Fruit fly (Drosophila melanogaster) whole organism, embryonic: ENCODE results near the gene CG2182.

Experiments used
- Abd-B ChIP-seq: fragments of 200-800 bp; sonication (Bioruptor generic); optimal IDR thresholded peaks from 2 replicates; lab custom pipeline; 2018; ENCODE audit warnings: missing biosample characterization, mild to moderate bottlenecking, missing genetic modification characterization, moderate library complexity
- BEAF-32 ChIP-seq: fragments of 200-800 bp; sonication (Bioruptor generic); optimal IDR thresholded peaks from 3 replicates; lab custom pipeline; 2017; ENCODE audit warnings: missing biosample characterization, missing genetic modification characterization, mild to moderate bottlenecking, moderate library complexity, missing genetic modification reagents
- Blimp-1 ChIP-seq: fragments of 200-800 bp; sonication (Bioruptor generic); optimal IDR thresholded peaks from 3 replicates; lab custom pipeline; 2018; ENCODE audit warnings: missing biosample characterization, missing genetic modification characterization, mild to moderate bottlenecking, moderate library complexity, missing genetic modification reagents
- CG10147 ChIP-seq: fragments of 200-800 bp; sonication (Bioruptor generic); optimal IDR thresholded peaks from 2 replicates; lab custom pipeline; 2019; ENCODE audit warnings: missing biosample characterization, mild to moderate bottlenecking, missing genetic modification characterization, moderate library complexity
- CG10431 ChIP-seq: fragments of 200-800 bp; sonication (Bioruptor generic); optimal IDR thresholded peaks from 3 replicates; lab custom pipeline; 2018; ENCODE audit warnings: missing biosample characterization, mild to moderate bottlenecking, missing genetic modification characterization
- CG12155 ChIP-seq: fragments of 200-800 bp; sonication (Bioruptor generic); optimal IDR thresholded peaks from 3 replicates; lab custom pipeline; 2016; ENCODE audit warnings: missing biosample characterization, missing genetic modification characterization
- CG12391 ChIP-seq: fragments of 200-800 bp; sonication (Bioruptor generic); optimal IDR thresholded peaks from 3 replicates; lab custom pipeline; 2018; ENCODE audit warnings: missing biosample characterization, mild to moderate bottlenecking, missing genetic modification characterization, moderate library complexity
- CG1602 ChIP-seq: fragments of 200-800 bp; sonication (Bioruptor generic); optimal IDR thresholded peaks from 3 replicates; lab custom pipeline; 2016; ENCODE audit warnings: missing biosample characterization, missing genetic modification characterization
- CG17568 ChIP-seq: fragments of 200-800 bp; sonication (Bioruptor generic); optimal IDR thresholded peaks from 2 replicates; lab custom pipeline; 2018; ENCODE audit warnings: missing biosample characterization, mild to moderate bottlenecking, missing genetic modification characterization, moderate library complexity
- CG2199 ChIP-seq: fragments of 200-800 bp; sonication (Bioruptor generic); IDR thresholded peaks from 3 replicates; pipeline ENCODE4 v1.3.6; 2022; ENCODE audit warnings: missing biosample characterization, missing genetic modification characterization
- CG3995 ChIP-seq: fragments of 200-800 bp; sonication (Bioruptor generic); optimal IDR thresholded peaks from 3 replicates; lab custom pipeline; 2016; ENCODE audit warnings: missing biosample characterization, missing genetic modification characterization
- CG6683 ChIP-seq: fragments of 200-800 bp; sonication (Bioruptor generic); optimal IDR thresholded peaks from 2 replicates; lab custom pipeline; 2017; ENCODE audit warnings: missing biosample characterization, mild to moderate bottlenecking, missing genetic modification characterization, missing genetic modification reagents
- CG7987 ChIP-seq: fragments of 200-800 bp; sonication (Bioruptor generic); optimal IDR thresholded peaks from 2 replicates; lab custom pipeline; 2018; ENCODE audit warnings: missing biosample characterization, mild to moderate bottlenecking, missing genetic modification characterization, moderate library complexity
- CG8765 ChIP-seq: fragments of 200-800 bp; sonication (Bioruptor generic); IDR thresholded peaks from 2 replicates; pipeline ENCODE4 v1.3.6; 2022; ENCODE audit warnings: missing biosample characterization, missing genetic modification characterization
- CG9817 ChIP-seq: fragments of 200-800 bp; sonication (Bioruptor generic); optimal IDR thresholded peaks from 2 replicates; lab custom pipeline; 2018; ENCODE audit warnings: missing biosample characterization, mild to moderate bottlenecking, missing genetic modification characterization, moderate library complexity
- CHES-1-like ChIP-seq: fragments of 200-800 bp; sonication (Bioruptor generic); optimal IDR thresholded peaks from 2 replicates; lab custom pipeline; 2016; ENCODE audit warnings: missing biosample characterization, missing genetic modification characterization
- ERR ChIP-seq: fragments of 200-800 bp; sonication (Bioruptor generic); optimal IDR thresholded peaks from 2 replicates; lab custom pipeline; 2016; ENCODE audit warnings: missing biosample characterization, missing genetic modification characterization
- Ets65A ChIP-seq: fragments of 200-800 bp; sonication (Bioruptor generic); peaks from one replicate; lab custom pipeline; 2016; ENCODE audit warnings: missing biosample characterization, missing genetic modification characterization
- GATAe ChIP-seq: fragments of 200-800 bp; sonication (Bioruptor generic); conservative IDR thresholded peaks from 2 replicates; pipeline ENCODE4 v1.3.6; 2022; ENCODE audit warnings: missing biosample characterization, missing genetic modification characterization
- HLH3B ChIP-seq: fragments of 200-800 bp; sonication (Bioruptor generic); IDR thresholded peaks from 2 replicates; pipeline ENCODE4 v1.3.6; 2022; ENCODE audit warnings: missing biosample characterization, missing genetic modification characterization
- Hand ChIP-seq: fragments of 200-800 bp; sonication (Bioruptor generic); optimal IDR thresholded peaks from 2 replicates; lab custom pipeline; 2017; ENCODE audit warnings: mild to moderate bottlenecking, missing biosample characterization, missing genetic modification reagents, missing genetic modification characterization
- HmgD ChIP-seq: fragments of 200-800 bp; sonication (Bioruptor generic); optimal IDR thresholded peaks from 3 replicates; lab custom pipeline; 2016; ENCODE audit warnings: missing biosample characterization, missing genetic modification characterization
- Hsf ChIP-seq: fragments of 200-800 bp; sonication (Bioruptor generic); optimal IDR thresholded peaks from 3 replicates; lab custom pipeline; 2016; ENCODE audit warnings: missing biosample characterization, missing genetic modification characterization
- Lhr ChIP-seq: fragments of 200-800 bp; sonication (Bioruptor generic); optimal IDR thresholded peaks from 3 replicates; lab custom pipeline; 2017; ENCODE audit warnings: mild to moderate bottlenecking, missing biosample characterization, missing genetic modification reagents, missing genetic modification characterization
- Mad ChIP-seq: fragments of 200-800 bp; sonication (Bioruptor generic); optimal IDR thresholded peaks from 2 replicates; lab custom pipeline; 2016; ENCODE audit warnings: missing biosample characterization, missing genetic modification characterization
- NFAT ChIP-seq: fragments of 200-800 bp; sonication (Bioruptor generic); IDR thresholded peaks from 2 replicates; pipeline ENCODE4 v1.3.6; 2022; ENCODE audit warnings: missing biosample characterization, missing genetic modification characterization
- Nf-YC ChIP-seq: fragments of 200-800 bp; optimal IDR thresholded peaks from 3 replicates; lab custom pipeline; 2019; ENCODE audit warnings: missing biosample characterization, mild to moderate bottlenecking, missing genetic modification characterization, moderate library complexity
- TFAM ChIP-seq: fragments of 200-800 bp; sonication (Bioruptor generic); optimal IDR thresholded peaks from 2 replicates; lab custom pipeline; 2017; ENCODE audit warnings: missing biosample characterization, missing genetic modification characterization, inconsistent platforms
- ap ChIP-seq: fragments of 200-800 bp; sonication (Bioruptor generic); IDR thresholded peaks from 2 replicates; pipeline ENCODE4 v1.3.6; 2022; ENCODE audit warnings: missing biosample characterization, missing genetic modification characterization
- br ChIP-seq: fragments of >200 bp; optimal IDR thresholded peaks from 2 replicates; lab custom pipeline; 2017
- cad ChIP-seq: fragments of >200 bp; optimal IDR thresholded peaks from 2 replicates; lab custom pipeline; 2017; ENCODE audit warnings: missing biosample characterization, missing genetic modification characterization
- chn ChIP-seq: fragments of 200-800 bp; sonication (Bioruptor generic); optimal IDR thresholded peaks from 2 replicates; lab custom pipeline; 2016; ENCODE audit warnings: missing biosample characterization, missing genetic modification characterization
- ci ChIP-seq: fragments of 200-800 bp; sonication (Bioruptor generic); IDR thresholded peaks from 3 replicates; pipeline ENCODE4 v1.3.6; 2022; ENCODE audit warnings: missing biosample characterization, missing genetic modification characterization
- dm ChIP-seq: fragments of 200-800 bp; sonication (Bioruptor generic); optimal IDR thresholded peaks from 3 replicates; lab custom pipeline; 2016; ENCODE audit warnings: missing biosample characterization, missing genetic modification characterization
- ems ChIP-seq: fragments of 200-800 bp; sonication (Bioruptor generic); optimal IDR thresholded peaks from 3 replicates; lab custom pipeline; 2016; ENCODE audit warnings: missing biosample characterization, missing genetic modification characterization
- fd102C ChIP-seq: fragments of 200-800 bp; sonication (Bioruptor generic); optimal IDR thresholded peaks from 2 replicates; lab custom pipeline; 2018; ENCODE audit warnings: missing biosample characterization, mild to moderate bottlenecking, missing genetic modification characterization, moderate library complexity
- fd3F ChIP-seq: fragments of 200-800 bp; sonication (Bioruptor generic); optimal IDR thresholded peaks from 2 replicates; lab custom pipeline; 2018; ENCODE audit warnings: missing biosample characterization, mild to moderate bottlenecking, missing genetic modification characterization, moderate library complexity
- fd64A ChIP-seq: fragments of 200-800 bp; sonication (Bioruptor generic); optimal IDR thresholded peaks from 3 replicates; lab custom pipeline; 2018; ENCODE audit warnings: missing biosample characterization, mild to moderate bottlenecking, missing genetic modification characterization
- grau ChIP-seq: fragments of 200-800 bp; optimal IDR thresholded peaks from 3 replicates; lab custom pipeline; 2019; ENCODE audit warnings: missing biosample characterization, mild to moderate bottlenecking, missing genetic modification characterization, moderate library complexity
- gsb ChIP-seq: fragments of 200-800 bp; sonication (Bioruptor generic); IDR thresholded peaks from 2 replicates; pipeline ENCODE4 v1.3.6; 2022; ENCODE audit warnings: missing biosample characterization, missing genetic modification characterization
- h ChIP-seq: fragments of >200 bp; optimal IDR thresholded peaks from 2 replicates; lab custom pipeline; 2017
- hbn ChIP-seq: fragments of 200-800 bp; sonication (Bioruptor generic); IDR thresholded peaks from 2 replicates; pipeline ENCODE4 v1.3.6; 2022; ENCODE audit warnings: missing biosample characterization, missing genetic modification characterization; ENCODE audit not compliant: partially characterized antibody
- lilli ChIP-seq: fragments of 200-800 bp; sonication (Bioruptor generic); optimal IDR thresholded peaks from 3 replicates; lab custom pipeline; 2016; ENCODE audit warnings: missing biosample characterization, missing genetic modification characterization
- nerfin-2 ChIP-seq: fragments of 200-800 bp; sonication (Bioruptor generic); IDR thresholded peaks from 2 replicates; pipeline ENCODE4 v1.3.6; 2022; ENCODE audit warnings: missing biosample characterization, missing genetic modification characterization; ENCODE audit not compliant: partially characterized antibody
- p53 ChIP-seq: fragments of 200-800 bp; sonication (Bioruptor generic); optimal IDR thresholded peaks from 2 replicates; lab custom pipeline; 2016; ENCODE audit warnings: missing biosample characterization, missing genetic modification characterization
- pb ChIP-seq: fragments of 200-800 bp; sonication (Bioruptor generic); optimal IDR thresholded peaks from 3 replicates; lab custom pipeline; 2016; ENCODE audit warnings: missing biosample characterization, missing genetic modification characterization
- pum ChIP-seq: fragments of 200-800 bp; sonication (Bioruptor generic); optimal IDR thresholded peaks from 2 replicates; lab custom pipeline; 2016; ENCODE audit warnings: missing biosample characterization, missing genetic modification characterization
- sd ChIP-seq: fragments of 200-800 bp; sonication (Bioruptor generic); optimal IDR thresholded peaks from 3 replicates; lab custom pipeline; 2018; ENCODE audit warnings: missing biosample characterization, mild to moderate bottlenecking, missing genetic modification characterization, moderate library complexity
- sens ChIP-seq: fragments of 200-800 bp; sonication (Bioruptor generic); peaks from one replicate; lab custom pipeline; 2016; ENCODE audit warnings: missing biosample characterization, missing genetic modification characterization
- slbo ChIP-seq: fragments of 200-800 bp; sonication (Bioruptor generic); IDR thresholded peaks from 2 replicates; pipeline ENCODE4 v1.3.6; 2022; ENCODE audit warnings: missing biosample characterization, missing genetic modification characterization
- stc ChIP-seq: fragments of 200-800 bp; sonication (Bioruptor generic); IDR thresholded peaks from 2 replicates; pipeline ENCODE4 v1.3.6; 2022; ENCODE audit warnings: missing biosample characterization, missing genetic modification characterization

CG2182 gene

DNA sequence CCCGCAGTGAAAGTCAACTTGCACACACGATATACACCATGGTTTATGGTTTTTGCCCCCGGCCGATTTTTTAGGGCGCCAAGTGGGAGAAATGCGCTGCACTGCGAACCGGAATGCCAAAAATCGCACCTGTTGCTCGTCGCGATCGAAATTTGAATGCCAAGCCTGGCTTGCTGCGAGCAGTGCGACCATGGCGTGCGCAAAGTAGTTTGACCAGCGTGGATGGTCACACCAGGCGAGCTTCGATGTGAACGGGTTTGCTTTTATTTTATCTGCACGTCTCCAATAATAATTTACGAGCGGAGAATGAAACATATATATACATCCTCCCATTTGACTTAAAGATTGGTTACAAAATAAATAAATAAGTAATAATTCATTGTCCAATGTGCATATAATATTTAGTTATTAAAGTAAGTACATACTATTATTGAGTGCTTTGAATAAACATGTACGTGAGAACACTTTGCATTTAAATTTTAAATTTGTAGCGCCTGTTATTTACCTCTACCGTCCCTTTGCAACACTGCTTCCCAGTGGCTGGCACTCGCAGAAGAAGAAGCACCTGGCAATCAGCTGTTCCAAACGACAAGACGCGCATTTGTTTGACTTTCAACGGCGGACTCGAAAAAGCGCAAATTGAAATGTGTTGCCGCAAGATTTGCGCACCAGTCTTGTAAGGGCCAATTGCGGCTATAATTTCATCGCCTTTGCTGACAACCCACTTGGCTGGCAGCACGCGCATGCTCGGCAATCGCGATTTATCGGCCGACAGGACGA is 25.7 kb upstream of the CG2182 start, which contains the start of the genes Rab23 and plx (continued):
- TF ChIP-seq fd102C (GFP tag; lab: Kevin White, UChicago) (no peak), CG7987 (GFP tag; lab: Kevin White, UChicago) (no peak), sd (tag; lab: Kevin White, UChicago) (no peak), ERR (peak; percentile 40), Lhr (GFP tag; lab: Kevin White, UChicago) (peak; percentile 50), ems (GFP tag; lab: Kevin White, UChicago) (peak; percentile 52), CG1602 (GFP tag; lab: Kevin White, UChicago) (no peak), gsb (no peak), CG2199 (GFP tag; lab: Robert Waterston, UW) (no peak), HmgD (GFP tag; lab: Kevin White, UChicago) (no peak), Mad (GFP tag; lab: Kevin White, UChicago) (no peak), CHES-1-like (GFP tag; lab: Kevin White, UChicago) (no peak), lilli (peak; percentile 37), h (no peak), fd3F (GFP tag; lab: Kevin White, UChicago) (no peak), CG10147 (GFP tag; lab: Kevin White, UChicago) (no peak), NFAT (GFP tag; lab: Robert Waterston, UW) (0 out of 2 replicates have a peak, but pooled peaks have one; percentile 2), pb (no peak), nerfin-2 (GFP tag; lab: Robert Waterston, UW) (no peak; the same call in 1 of the 2 replicates), sens (GFP tag; lab: Kevin White, UChicago) (peak; percentile 74), CG12155 (peak; percentile 49), Hand (no peak), CG3995 (GFP tag; lab: Kevin White, UChicago) (no peak), ap (no peak), Hsf (GFP tag; lab: Kevin White, UChicago) (peak; percentile 32), fd64A (GFP tag; lab: Kevin White, UChicago) (no peak), CG6683 (GFP tag; lab: Kevin White, UChicago) (no peak), CG10431 (GFP tag; lab: Kevin White, UChicago) (peak; percentile 23), hbn (GFP tag; lab: Robert Waterston, UW) (no peak), ci (GFP tag; lab: Robert Waterston, UW) (peak; percentile 38; the same call in 2 of the 3 replicates), CG17568 (GFP tag; lab: Kevin White, UChicago) (no peak), slbo (GFP tag; lab: Robert Waterston, UW) (0 out of 2 replicates have a peak, but pooled peaks have one; percentile 3), Nf-YC (tag; lab: Kevin White, UChicago) (peak; percentile 23), stc (GFP tag; lab: Robert Waterston, UW) (no peak), GATAe (GFP tag; lab: Robert Waterston, UW) (no peak), CG8765 (GFP tag; lab: Robert Waterston, UW) (no peak), HLH3B (GFP tag; lab: Robert Waterston, UW) (no peak), CG12391 (peak; percentile 40), CG9817 (tag; lab: Kevin White, UChicago) (no peak), dm (GFP tag; lab: Kevin White, UChicago) (no peak), cad (GFP tag; lab: Kevin White, UChicago) (no peak), Abd-B (GFP tag; lab: Kevin White, UChicago) (peak; percentile 27), BEAF-32 (GFP tag; lab: Kevin White, UChicago) (peak; percentile 55), TFAM (GFP tag; lab: Kevin White, UChicago) (no peak), br (no peak), Ets65A (peak; percentile 76), p53 (GFP tag; lab: Kevin White, UChicago) (no peak), Blimp-1 (GFP tag; lab: Kevin White, UChicago) (no peak), grau (tag; lab: Kevin White, UChicago) (no peak), chn (GFP tag; lab: Kevin White, UChicago) (peak; percentile 32), pum (GFP tag; lab: Kevin White, UChicago) (no peak)
